Fruit fly (Drosophila melanogaster) whole organism, embryonic: ENCODE measurements around the gene CG31650.

Experiments
- Bdp1 ChIP-seq: fragments of 200-800 bp; sonication (Bioruptor generic); optimal IDR thresholded peaks from 3 replicates; lab custom pipeline; 2016; ENCODE audit warnings: missing biosample characterization, missing genetic modification characterization
- CG11398 ChIP-seq: fragments of 200-800 bp; sonication (Bioruptor generic); optimal IDR thresholded peaks from 2 replicates; lab custom pipeline; 2016; ENCODE audit warnings: missing biosample characterization, missing genetic modification characterization
- CG12219 ChIP-seq: fragments of 200-800 bp; sonication (Bioruptor generic); optimal IDR thresholded peaks from 3 replicates; lab custom pipeline; 2018; ENCODE audit warnings: missing biosample characterization, mild to moderate bottlenecking, missing genetic modification characterization
- CG15011 ChIP-seq: fragments of 200-800 bp; sonication (Bioruptor generic); optimal IDR thresholded peaks from 3 replicates; lab custom pipeline; 2018; ENCODE audit warnings: missing biosample characterization, mild to moderate bottlenecking, missing genetic modification characterization
- CG15073 ChIP-seq: fragments of 200-800 bp; sonication (Bioruptor generic); optimal IDR thresholded peaks from 2 replicates; lab custom pipeline; 2016; ENCODE audit warnings: missing biosample characterization, missing genetic modification characterization
- CG16815 ChIP-seq: fragments of 200-800 bp; sonication (Bioruptor generic); optimal IDR thresholded peaks from 3 replicates; lab custom pipeline; 2017; ENCODE audit warnings: missing biosample characterization, mild to moderate bottlenecking, missing genetic modification characterization
- CG16863 ChIP-seq: fragments of 200-800 bp; sonication (Bioruptor generic); optimal IDR thresholded peaks from 3 replicates; lab custom pipeline; 2016; ENCODE audit warnings: missing biosample characterization, missing genetic modification characterization
- CG2129 ChIP-seq: fragments of 200-800 bp; sonication (Bioruptor generic); IDR thresholded peaks from 2 replicates; pipeline ENCODE4 v1.3.6; 2022; ENCODE audit warnings: missing biosample characterization, missing genetic modification characterization; ENCODE audit not compliant: partially characterized antibody
- CG30403 ChIP-seq: fragments of 200-800 bp; sonication (Bioruptor generic); optimal IDR thresholded peaks from 3 replicates; lab custom pipeline; 2016; ENCODE audit warnings: missing biosample characterization, missing genetic modification characterization
- CG32532 ChIP-seq: fragments of 200-800 bp; sonication (Bioruptor generic); IDR thresholded peaks from 2 replicates; pipeline ENCODE4 v1.3.6; 2022; ENCODE audit warnings: missing biosample characterization, missing genetic modification characterization
- CG32767 ChIP-seq: fragments of 200-800 bp; sonication (Bioruptor generic); IDR thresholded peaks from 2 replicates; pipeline ENCODE4 v1.3.6; 2022; ENCODE audit warnings: missing biosample characterization, missing genetic modification characterization
- CG34224 ChIP-seq: fragments of 200-800 bp; sonication (Bioruptor generic); IDR thresholded peaks from 3 replicates; pipeline ENCODE4 v1.3.6; 2022; ENCODE audit warnings: missing biosample characterization, missing genetic modification characterization; ENCODE audit not compliant: partially characterized antibody
- CG34376 ChIP-seq: fragments of 200-800 bp; sonication (Bioruptor generic); optimal IDR thresholded peaks from 2 replicates; lab custom pipeline; 2018; ENCODE audit warnings: missing biosample characterization, mild to moderate bottlenecking, missing genetic modification characterization
- CG3726 ChIP-seq: fragments of 200-800 bp; sonication (Bioruptor generic); IDR thresholded peaks from 3 replicates; pipeline ENCODE4, ENCODE4 v1.3.6; 2022; ENCODE audit warnings: missing biosample characterization, missing genetic modification characterization
- CG5953 ChIP-seq: fragments of 200-800 bp; sonication (Bioruptor generic); IDR thresholded peaks from 2 replicates; pipeline ENCODE4 v1.3.6; 2022; ENCODE audit warnings: missing biosample characterization, missing genetic modification characterization
- CG7839 ChIP-seq: fragments of 200-800 bp; sonication (Bioruptor generic); optimal IDR thresholded peaks from 3 replicates; lab custom pipeline; 2018; ENCODE audit warnings: missing biosample characterization, mild to moderate bottlenecking, missing genetic modification characterization, moderate library complexity
- CG8290 ChIP-seq, 3 experiments: fragments of 200-800 bp; sonication (Bioruptor generic); optimal IDR thresholded peaks; 2 replicates each; lab custom pipeline; 2016 to 2019; ENCODE audit warnings: missing biosample characterization in 3 of 3, missing genetic modification characterization in 3 of 3, mild to moderate bottlenecking in 2 of 3, moderate library complexity in 1 of 3
- CG9609 ChIP-seq: fragments of 200-800 bp; sonication (Bioruptor generic); optimal IDR thresholded peaks from 3 replicates; lab custom pipeline; 2016; ENCODE audit warnings: missing biosample characterization, missing genetic modification characterization
- CG9876 ChIP-seq: fragments of 200-800 bp; sonication (Bioruptor generic); optimal IDR thresholded peaks from 2 replicates; lab custom pipeline; 2016; ENCODE audit warnings: missing biosample characterization, missing genetic modification characterization
- CkIIα-i1 ChIP-seq: fragments of 200-800 bp; sonication (Bioruptor generic); IDR thresholded peaks from 2 replicates; pipeline ENCODE4 v1.3.6; 2022; ENCODE audit warnings: missing biosample characterization, missing genetic modification characterization
- CrebB ChIP-seq: fragments of 200-800 bp; sonication (Bioruptor generic); optimal IDR thresholded peaks from 3 replicates; lab custom pipeline; 2018; ENCODE audit warnings: missing biosample characterization, mild to moderate bottlenecking, missing genetic modification characterization
- Fer2 ChIP-seq: fragments of 200-800 bp; sonication (Bioruptor generic); optimal IDR thresholded peaks from 2 replicates; lab custom pipeline; 2018; ENCODE audit warnings: missing biosample characterization, mild to moderate bottlenecking, missing genetic modification characterization, moderate library complexity
- Gsc ChIP-seq: fragments of 200-800 bp; sonication (Bioruptor generic); IDR thresholded peaks from 2 replicates; pipeline ENCODE4 v1.3.6; 2022; ENCODE audit warnings: missing biosample characterization, missing genetic modification characterization
- HLH54F ChIP-seq: fragments of 200-800 bp; sonication (Bioruptor generic); optimal IDR thresholded peaks from 3 replicates; lab custom pipeline; 2016; ENCODE audit warnings: missing biosample characterization, missing genetic modification characterization
- Hmr ChIP-seq: fragments of 200-800 bp; sonication (Bioruptor generic); optimal IDR thresholded peaks from 3 replicates; lab custom pipeline; 2017; ENCODE audit warnings: mild to moderate bottlenecking, missing biosample characterization, missing genetic modification reagents, missing genetic modification characterization
- Hr39 ChIP-seq: fragments of >200 bp; optimal IDR thresholded peaks from 2 replicates; lab custom pipeline; 2017
- Kr ChIP-seq: fragments of 200-800 bp; sonication (Bioruptor generic); optimal IDR thresholded peaks from 2 replicates; lab custom pipeline; 2017; ENCODE audit warnings: missing biosample characterization, mild to moderate bottlenecking, missing genetic modification characterization
- Lim3 ChIP-seq: fragments of 200-800 bp; sonication (Bioruptor generic); IDR thresholded peaks from 2 replicates; pipeline ENCODE4 v1.3.6; 2022; ENCODE audit warnings: missing biosample characterization, missing genetic modification characterization
- MESR4 ChIP-seq: fragments of 200-800 bp; sonication (Bioruptor generic); optimal IDR thresholded peaks from 2 replicates; lab custom pipeline; 2018; ENCODE audit warnings: missing biosample characterization, mild to moderate bottlenecking, missing genetic modification characterization, moderate library complexity
- Nf-YA ChIP-seq: fragments of 200-800 bp; sonication (Bioruptor generic); IDR thresholded peaks from 2 replicates; pipeline ENCODE4 v1.3.6; 2022; ENCODE audit warnings: missing biosample characterization, missing genetic modification characterization
- Pdp1 ChIP-seq, 2 experiments: fragments of 200-800 bp; sonication (Bioruptor generic); optimal IDR thresholded peaks; 3 replicates each; lab custom pipeline; 2016; ENCODE audit warnings: missing biosample characterization in 2 of 2, missing genetic modification characterization in 2 of 2, mild to moderate bottlenecking in 1 of 2, moderate library complexity in 1 of 2
- Ravus ChIP-seq: fragments of 200-800 bp; sonication (Bioruptor generic); IDR thresholded peaks from 2 replicates; pipeline ENCODE4 v1.3.6; 2022; ENCODE audit warnings: missing biosample characterization, missing genetic modification characterization
- aop ChIP-seq: fragments of 200-800 bp; sonication (Bioruptor generic); IDR thresholded peaks from 2 replicates; pipeline ENCODE4 v1.3.6; 2022; ENCODE audit warnings: missing biosample characterization, missing genetic modification characterization
- ap ChIP-seq: fragments of 200-800 bp; sonication (Bioruptor generic); IDR thresholded peaks from 2 replicates; pipeline ENCODE4 v1.3.6; 2022; ENCODE audit warnings: missing biosample characterization, missing genetic modification characterization
- ase ChIP-seq: fragments of 200-800 bp; sonication (Bioruptor generic); IDR thresholded peaks from 3 replicates; pipeline ENCODE4 v1.3.6; 2022; ENCODE audit warnings: missing biosample characterization, missing genetic modification characterization
- bcd ChIP-seq: fragments of 200-800 bp; sonication (Bioruptor generic); optimal IDR thresholded peaks from 2 replicates; lab custom pipeline; 2017; ENCODE audit warnings: missing biosample characterization, mild to moderate bottlenecking, missing genetic modification characterization
- bowl ChIP-seq: fragments of 200-800 bp; sonication (Bioruptor generic); IDR thresholded peaks from 2 replicates; pipeline ENCODE4 v1.3.6; 2022; ENCODE audit warnings: missing biosample characterization, missing genetic modification characterization
- bsh ChIP-seq, 2 experiments: fragments of 200-800 bp; sonication (Bioruptor generic); optimal IDR thresholded peaks; 2 replicates each; lab custom pipeline; 2017 to 2018; ENCODE audit warnings: mild to moderate bottlenecking in 2 of 2, missing biosample characterization in 2 of 2, missing genetic modification characterization in 2 of 2, moderate library complexity in 1 of 2
- cato ChIP-seq: fragments of 200-800 bp; sonication (Bioruptor generic); optimal IDR thresholded peaks from 2 replicates; lab custom pipeline; 2016; ENCODE audit warnings: missing biosample characterization, missing genetic modification characterization, borderline replicate concordance
- gcm2 ChIP-seq: fragments of 200-800 bp; sonication (Bioruptor generic); optimal IDR thresholded peaks from 2 replicates; lab custom pipeline; 2016; ENCODE audit warnings: missing biosample characterization, missing genetic modification characterization
- gsb ChIP-seq: fragments of 200-800 bp; sonication (Bioruptor generic); IDR thresholded peaks from 2 replicates; pipeline ENCODE4 v1.3.6; 2022; ENCODE audit warnings: missing biosample characterization, missing genetic modification characterization
- ham ChIP-seq: fragments of 200-800 bp; sonication (Bioruptor generic); IDR thresholded peaks from 2 replicates; pipeline ENCODE4 v1.3.6; 2022; ENCODE audit warnings: missing biosample characterization, missing genetic modification characterization
- org-1 ChIP-seq: fragments of 200-800 bp; sonication (Bioruptor generic); optimal IDR thresholded peaks from 2 replicates; lab custom pipeline; 2017; ENCODE audit warnings: missing biosample characterization, missing genetic modification characterization
- p53 ChIP-seq: fragments of 200-800 bp; sonication (Bioruptor generic); optimal IDR thresholded peaks from 2 replicates; lab custom pipeline; 2016; ENCODE audit warnings: missing biosample characterization, missing genetic modification characterization
- pb ChIP-seq: fragments of 200-800 bp; sonication (Bioruptor generic); optimal IDR thresholded peaks from 3 replicates; lab custom pipeline; 2016; ENCODE audit warnings: missing biosample characterization, missing genetic modification characterization
- phol ChIP-seq: fragments of 200-800 bp; sonication (Bioruptor generic); optimal IDR thresholded peaks from 3 replicates; lab custom pipeline; 2018; ENCODE audit warnings: missing biosample characterization, mild to moderate bottlenecking, missing genetic modification characterization, moderate library complexity
- rib ChIP-seq: fragments of 200-800 bp; sonication (Bioruptor generic); IDR thresholded peaks from 2 replicates; pipeline ENCODE4 v1.3.6; 2022; ENCODE audit warnings: missing biosample characterization, missing genetic modification characterization
- sima ChIP-seq: fragments of 200-800 bp; sonication (Bioruptor generic); optimal IDR thresholded peaks from 2 replicates; lab custom pipeline; 2016; ENCODE audit warnings: missing biosample characterization, missing genetic modification characterization
- wdn ChIP-seq: fragments of 200-800 bp; sonication (Bioruptor generic); IDR thresholded peaks from 2 replicates; pipeline ENCODE4 v1.3.6; 2022; ENCODE audit warnings: missing biosample characterization, missing genetic modification characterization
- wor ChIP-seq: fragments of 200-800 bp; sonication (Bioruptor generic); IDR thresholded peaks from 2 replicates; pipeline ENCODE4 v1.3.6; 2022; ENCODE audit warnings: missing biosample characterization, missing genetic modification characterization

CG31650 gene

DNA sequence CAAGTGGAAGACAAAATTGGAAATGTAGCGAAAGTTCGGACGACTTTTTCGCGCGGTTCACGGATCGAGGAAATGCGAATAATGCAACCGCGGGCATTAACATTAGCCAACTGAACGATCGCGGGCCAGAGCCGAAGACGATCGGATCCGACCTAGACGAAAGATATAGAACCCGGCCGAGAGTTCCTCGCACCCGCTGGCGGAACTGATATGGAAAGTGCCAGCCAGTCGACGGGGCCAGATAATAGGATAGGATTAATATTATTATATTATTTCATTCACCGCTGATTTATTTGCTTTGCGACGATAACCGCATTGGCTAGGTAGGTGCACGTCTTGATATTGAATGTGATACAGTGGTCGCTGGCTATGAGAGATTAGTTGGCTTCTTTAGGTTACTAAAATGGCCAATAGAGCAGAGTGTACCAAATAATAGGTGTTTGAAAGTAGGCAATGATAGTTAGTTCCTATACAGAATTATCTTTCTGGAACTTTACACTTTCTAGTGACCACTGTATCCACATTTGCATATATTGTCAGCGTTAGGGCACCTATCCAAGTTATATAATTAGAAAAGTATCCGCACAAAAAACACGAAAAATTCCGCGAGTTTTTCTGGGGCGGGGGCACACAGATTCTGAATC lies 45.0 kb downstream of the CG31650 start (continued):
- TF ChIP-seq sima (GFP tag; lab: Kevin White, UChicago) (peak; percentile 40), CG16815 (GFP tag; lab: Kevin White, UChicago) (peak; percentile 62), CG3726 (GFP tag; lab: Robert Waterston, UW) (0 out of 3 replicates have a peak, but pooled peaks have one; percentile 51), Bdp1 (GFP tag; lab: Kevin White, UChicago) (peak; percentile 47), Ravus (GFP tag; lab: Robert Waterston, UW) (no peak; the same call in 1 of the 2 replicates), cato (peak; percentile 7), aop (GFP tag; lab: Robert Waterston, UW) (0 out of 2 replicates have a peak, but pooled peaks have one; percentile 23), ham (GFP tag; lab: Robert Waterston, UW) (no peak), CrebB (no peak), CG16863 (GFP tag; lab: Kevin White, UChicago) (peak; percentile 55), gcm2 (GFP tag; lab: Kevin White, UChicago) (no peak), org-1 (GFP tag; lab: Kevin White, UChicago) (peak; percentile 14), wdn (GFP tag; lab: Robert Waterston, UW) (0 out of 2 replicates have a peak, but pooled peaks have one; percentile 56), CG7839 (tag; lab: Kevin White, UChicago) (peak; percentile 78), CG32767 (GFP tag; lab: Robert Waterston, UW) (peak; percentile 47; the same call in 1 of the 2 replicates), wor (GFP tag; lab: Robert Waterston, UW) (peak; percentile 19; the same call in 1 of the 2 replicates), MESR4 (GFP tag; lab: Kevin White, UChicago) (no peak), CG32532 (GFP tag; lab: Robert Waterston, UW) (peak; percentile 84), CG15073 (GFP tag; lab: Kevin White, UChicago) (peak; percentile 30), CG2129 (GFP tag; lab: Robert Waterston, UW) (no peak), CG9876 (GFP tag; lab: Kevin White, UChicago) (peak; percentile 18), p53 (GFP tag; lab: Kevin White, UChicago) (no peak), CkIIα-i1 (GFP tag; lab: Robert Waterston, UW) (no peak), Hmr (GFP tag; lab: Kevin White, UChicago) (peak; percentile 55), HLH54F (peak; percentile 64), bcd (peak; percentile 74), Kr (GFP tag; lab: Kevin White, UChicago) (no peak), Lim3 (no peak), CG34224 (GFP tag; lab: Robert Waterston, UW) (no peak), bsh (GFP tag; optimal IDR thresholded peaks at IDR 0.05; lab: Kevin White, UChicago) (peak; percentile 18 to 74), CG8290 (GFP tag; optimal IDR thresholded peaks at IDR 0.05; lab: Kevin White, UChicago) (no peak), CG8290 (tag; optimal IDR thresholded peaks at IDR 0.05; lab: Kevin White, UChicago) (peak; percentile 75 to 90), ap (GFP tag; lab: Robert Waterston, UW) (peak; percentile 49; the same call in 1 of the 2 replicates), CG30403 (GFP tag; lab: Kevin White, UChicago) (peak; percentile 49), CG12219 (GFP tag; lab: Kevin White, UChicago) (peak; percentile 58), CG15011 (GFP tag; lab: Kevin White, UChicago) (peak; percentile 38), CG11398 (GFP tag; lab: Kevin White, UChicago) (no peak), Hr39 (no peak), bowl (no peak), phol (tag; lab: Kevin White, UChicago) (peak; percentile 74), pb (GFP tag; lab: Kevin White, UChicago) (no peak), CG5953 (GFP tag; lab: Robert Waterston, UW) (0 out of 2 replicates have a peak, but pooled peaks have one; percentile 37), Fer2 (peak; percentile 40), Pdp1 (GFP tag; optimal IDR thresholded peaks at IDR 0.05; lab: Kevin White, UChicago) (peak; percentile 69 to 89), gsb (GFP tag; lab: Robert Waterston, UW) (0 out of 2 replicates have a peak, but pooled peaks have one; percentile 25), CG34376 (GFP tag; lab: Kevin White, UChicago) (peak; percentile 42), Nf-YA (no peak), rib (GFP tag; lab: Robert Waterston, UW) (peak; percentile 56; the same call in 1 of the 2 replicates), CG9609 (GFP tag; lab: Kevin White, UChicago) (peak; percentile 28), Gsc (GFP tag; lab: Robert Waterston, UW) (0 out of 2 replicates have a peak, but pooled peaks have one; percentile 33), ase (GFP tag; lab: Robert Waterston, UW) (peak; percentile 67)
